Worm (Caenorhabditis elegans) whole organism, L1 larva: ENCODE results near the gene C24H11.1.

Experiments used
- ama-1 ChIP-seq: fragments of 150-350 bp; optimal IDR thresholded peaks from 2 replicates; lab custom pipeline; 2014
- elt-2 ChIP-seq: sonication (generic microtip); optimal IDR thresholded peaks from 2 replicates; lab custom pipeline; 2016; ENCODE audit warnings: missing genetic modification characterization, mild to moderate bottlenecking, inconsistent platforms, missing compliant biosample characterization, missing genetic modification reagents
- fos-1 ChIP-seq: fragments of 150-350 bp; optimal IDR thresholded peaks from 2 replicates; lab custom pipeline; 2014; ENCODE audit warnings: missing biosample characterization, missing genetic modification characterization
- nhr-77 ChIP-seq: fragments of 150-350 bp; optimal IDR thresholded peaks from 2 replicates; lab custom pipeline; 2014; ENCODE audit warnings: missing biosample characterization, missing genetic modification characterization
- nhr-84 ChIP-seq: sonication (generic microtip); optimal IDR thresholded peaks from 2 replicates; lab custom pipeline; 2017; ENCODE audit warnings: missing biosample characterization, missing genetic modification characterization
- pag-3 ChIP-seq: sonication (generic microtip); optimal IDR thresholded peaks from 2 replicates; lab custom pipeline; 2017; ENCODE audit warnings: missing genetic modification characterization, mild to moderate bottlenecking, missing compliant biosample characterization, antibody characterized with exemption, borderline replicate concordance; ENCODE audit not compliant: insufficient read depth
- snpc-4 ChIP-seq: fragments of 150-350 bp; optimal IDR thresholded peaks from 2 replicates; lab custom pipeline; 2014; ENCODE audit warnings: missing biosample characterization, missing genetic modification characterization
- tbx-2 ChIP-seq: sonication (generic microtip); optimal IDR thresholded peaks from 2 replicates; lab custom pipeline; 2016; ENCODE audit warnings: missing genetic modification characterization, missing compliant biosample characterization

ce11 chrIII:11816523-11817003 is 29.1 kb downstream of the C24H11.1 start, which contains the start of gene C18D11.1:
- TF ChIP-seq fos-1 (no peak), snpc-4 (tag; lab: Kevin White, UChicago) (no peak), nhr-77 (tag; lab: Kevin White, UChicago) (no peak), ama-1 (lab: Kevin White, UChicago) (no peak), pag-3 (tag; lab: Kevin White, UChicago) (peak; percentile 47), tbx-2 (no peak), nhr-84 (tag; lab: Kevin White, UChicago) (no peak), elt-2 (tag; lab: Kevin White, UChicago) (no peak)
